Fruit fly (Drosophila melanogaster): ENCODE measurements around the gene sphinx1.

- TF ChIP-seq CG7045 (GFP tag; optimal IDR thresholded peaks at IDR 0.05): no peak
- TF ChIP-seq CG14711 (tag; optimal IDR thresholded peaks at IDR 0.05): no peak
- TF ChIP-seq Hr96 (GFP tag; optimal IDR thresholded peaks at IDR 0.05): no peak
- TF ChIP-seq cnc (optimal IDR thresholded peaks at IDR 0.05): no peak
- no peak for TF ChIP-seq tj (GFP tag; optimal IDR thresholded peaks at IDR 0.05)
- TF ChIP-seq Crg-1 (GFP tag; optimal IDR thresholded peaks at IDR 0.05): no peak
- no peak for TF ChIP-seq toe (GFP tag; optimal IDR thresholded peaks at IDR 0.05)
- TF ChIP-seq bab1 (GFP tag; optimal IDR thresholded peaks at IDR 0.05): no peak
- TF ChIP-seq kay (GFP tag; ENCODE audit: borderline replicate concordance): no peak
- no peak for TF ChIP-seq Clk (GFP tag; optimal IDR thresholded peaks at IDR 0.05)
- no peak for TF ChIP-seq CG33017 (tag; optimal IDR thresholded peaks at IDR 0.05)
- TF ChIP-seq CG12768 (GFP tag; optimal IDR thresholded peaks at IDR 0.05): no peak
- no peak for TF ChIP-seq cic (GFP tag; optimal IDR thresholded peaks at IDR 0.05)
- TF ChIP-seq Mnt (GFP tag; optimal IDR thresholded peaks at IDR 0.05): no peak
Measured at dm6 chr3L:7437366-7437765, 1.8 kb downstream of the sphinx1 start, which contains the start of gene CG14835.
